In the genomic region with DNA sequence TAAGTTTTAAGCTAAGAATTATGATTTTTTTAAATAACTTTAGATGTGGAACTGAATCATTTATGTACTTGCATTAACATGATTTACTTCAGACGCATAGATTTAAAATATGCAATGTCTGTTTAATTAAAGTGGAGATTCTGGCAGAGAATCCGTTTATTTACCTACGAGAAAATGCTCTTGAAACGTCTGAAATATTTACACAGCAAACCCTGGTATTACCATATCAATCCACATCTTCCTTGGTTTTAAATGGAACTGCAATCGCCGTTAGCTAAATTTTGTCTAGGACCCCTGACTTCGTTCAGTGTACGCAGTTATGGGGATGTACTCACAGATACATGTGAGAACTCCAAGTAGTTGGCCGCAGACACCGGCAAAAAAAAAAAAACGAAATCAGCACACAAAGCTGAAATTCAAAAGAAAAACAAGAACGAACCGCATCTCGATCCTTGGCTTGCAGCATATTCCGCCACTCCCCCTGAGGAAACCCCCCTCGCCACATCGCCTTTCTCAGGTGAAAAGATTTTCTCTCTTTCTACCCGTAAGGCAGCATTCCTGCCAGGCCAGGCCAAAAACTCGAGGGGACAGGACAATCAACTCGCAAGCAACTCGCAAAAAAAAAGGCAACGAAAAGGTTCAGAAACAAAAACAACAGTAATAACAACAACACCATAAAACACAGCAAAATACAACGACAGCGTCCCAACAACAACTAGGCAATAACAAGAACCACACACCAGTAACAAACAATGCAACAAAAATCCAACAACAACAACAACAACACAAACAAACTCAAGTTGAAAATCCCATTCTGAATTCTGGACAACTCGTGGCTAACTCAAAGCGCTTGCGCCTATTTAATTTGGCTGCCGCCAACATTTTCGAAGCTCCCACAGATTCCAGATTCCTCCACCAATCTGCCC, we compare ENCODE assay signal across 5 fruit fly cellular contexts.
A peak's percentile ranks its signal among the peaks of the same experiment; 100 is the strongest.
TF ChIP-seq lines count a peak whose summit lies in the region.

No protein-coding gene starts in this region.

- TF ChIP-seq CTCF in whole organism, embryonic (GFP tag; optimal IDR thresholded peaks at IDR 0.05; lab: Kevin White, UChicago): no peak

TF ChIP-seq in whole organism, 6 proteins besides CTCF, POLR2A, EP300 and RAD21:
- TF ChIP-seq EcR (GFP tag; optimal IDR thresholded peaks at IDR 0.05; lab: Kevin White, UChicago) (peak in 1 of 2 experiments; percentile 85), CG8478 (optimal IDR thresholded peaks at IDR 0.05; lab: Kevin White, UChicago) (no peak), Dll (optimal IDR thresholded peaks at IDR 0.05; lab: Kevin White, UChicago) (peak; percentile 55)

TF ChIP-seq in whole organism, embryonic, 481 proteins besides CTCF, POLR2A, EP300 and RAD21 (continues in another document):
- TF ChIP-seq CG3163 (GFP tag; optimal IDR thresholded peaks at IDR 0.05; lab: Kevin White, UChicago) (no peak), CG7839 (tag; optimal IDR thresholded peaks at IDR 0.05; lab: Kevin White, UChicago) (no peak), CG11456 (GFP tag; IDR thresholded peaks at IDR 0.05; lab: Robert Waterston, UW) (no peak), CG6854 (GFP tag; optimal IDR thresholded peaks at IDR 0.05; lab: Kevin White, UChicago) (no peak), ems (GFP tag; optimal IDR thresholded peaks at IDR 0.05; lab: Kevin White, UChicago) (no peak), CG14965 (GFP tag; optimal IDR thresholded peaks at IDR 0.05; lab: Kevin White, UChicago; ENCODE audit: borderline replicate concordance) (no peak), CG17612 (GFP tag; IDR thresholded peaks at IDR 0.05; lab: Robert Waterston, UW) (no peak), nom (GFP tag; optimal IDR thresholded peaks at IDR 0.05; lab: Kevin White, UChicago) (peak; percentile 24), zf30C (GFP tag; optimal IDR thresholded peaks at IDR 0.05; lab: Kevin White, UChicago) (peak; percentile 22), dan (GFP tag; IDR thresholded peaks at IDR 0.05; lab: Robert Waterston, UW) (no peak), zfh1 (GFP tag; IDR thresholded peaks at IDR 0.05; lab: Robert Waterston, UW) (0 out of 3 replicates have a peak, but pooled peaks have one; percentile 23), CoRest (tag; optimal IDR thresholded peaks at IDR 0.05; lab: Kevin White, UChicago) (no peak), crol (GFP tag; IDR thresholded peaks at IDR 0.05; lab: Robert Waterston, UW) (peak; percentile 37; the same call in 1 of the 2 replicates), fd96Cb (tag; optimal IDR thresholded peaks at IDR 0.05; lab: Kevin White, UChicago) (no peak), her (GFP tag; optimal IDR thresholded peaks at IDR 0.05; lab: Kevin White, UChicago) (no peak), Taf1 (GFP tag; IDR thresholded peaks at IDR 0.05; lab: Robert Waterston, UW) (no peak), caup (GFP tag; optimal IDR thresholded peaks at IDR 0.05; lab: Kevin White, UChicago; ENCODE audit: severe bottlenecking) (no peak), E2f1 (GFP tag; IDR thresholded peaks at IDR 0.05; lab: Robert Waterston, UW) (no peak), CG17328 (GFP tag; IDR thresholded peaks at IDR 0.05; lab: Robert Waterston, UW) (no peak)

TF ChIP-seq in whole organism, prepupa, 60 proteins besides CTCF, POLR2A, EP300 and RAD21 (continues in another document):
- TF ChIP-seq lz (GFP tag; optimal IDR thresholded peaks at IDR 0.05; lab: Kevin White, UChicago) (peak; percentile 94), pdm3 (GFP tag; optimal IDR thresholded peaks at IDR 0.05; lab: Kevin White, UChicago) (peak; percentile 81), CG6163 (GFP tag; IDR thresholded peaks at IDR 0.05; lab: Robert Waterston, UW) (peak; percentile 63; the same call in 2 of the 3 replicates), eg (GFP tag; IDR thresholded peaks at IDR 0.05; lab: Robert Waterston, UW) (no peak), topi (GFP tag; optimal IDR thresholded peaks at IDR 0.05; lab: Kevin White, UChicago) (peak; percentile 94), CG3919 (GFP tag; optimal IDR thresholded peaks at IDR 0.05; lab: Kevin White, UChicago) (peak; percentile 86), CG6854 (GFP tag; optimal IDR thresholded peaks at IDR 0.05; lab: Kevin White, UChicago) (peak; percentile 67), CG16779 (tag; optimal IDR thresholded peaks at IDR 0.05; lab: Kevin White, UChicago) (peak; percentile 57), Gug (GFP tag; IDR thresholded peaks at IDR 0.05; lab: Robert Waterston, UW) (0 out of 2 replicates have a peak, but pooled peaks have one; percentile 20), Blimp-1 (GFP tag; optimal IDR thresholded peaks at IDR 0.05; lab: Kevin White, UChicago) (peak; percentile 81), dsx (GFP tag; optimal IDR thresholded peaks at IDR 0.05; lab: Kevin White, UChicago; ENCODE audit: poor library complexity, severe bottlenecking) (peak; percentile 81), CG15336 (GFP tag; IDR thresholded peaks at IDR 0.05; lab: Robert Waterston, UW) (peak; percentile 53), CG10669 (GFP tag; optimal IDR thresholded peaks at IDR 0.05; lab: Kevin White, UChicago) (peak; percentile 80), spab (GFP tag; optimal IDR thresholded peaks at IDR 0.05; lab: Kevin White, UChicago) (peak; percentile 86), CG6808 (GFP tag; optimal IDR thresholded peaks at IDR 0.05; lab: Kevin White, UChicago) (peak; percentile 89), fkh (GFP tag; optimal IDR thresholded peaks at IDR 0.05; lab: Kevin White, UChicago) (no peak), OdsH (GFP tag; optimal IDR thresholded peaks at IDR 0.05; lab: Kevin White, UChicago) (peak; percentile 82), CG34406 (GFP tag; optimal IDR thresholded peaks at IDR 0.05; lab: Kevin White, UChicago) (peak; percentile 75), Ets21C (GFP tag; optimal IDR thresholded peaks at IDR 0.05; lab: Kevin White, UChicago) (peak; percentile 90)

TF ChIP-seq in whole organism, pupa, 21 proteins besides CTCF, POLR2A, EP300 and RAD21 (continues in another document):
- TF ChIP-seq Snoo (tag; optimal IDR thresholded peaks at IDR 0.05; lab: Kevin White, UChicago) (peak; percentile 94), rn (GFP tag; IDR thresholded peaks at IDR 0.05; lab: Robert Waterston, UW) (peak; percentile 18; the same call in 1 of the 2 replicates), CG12605 (GFP tag; IDR thresholded peaks at IDR 0.05; lab: Robert Waterston, UW) (no peak), CG8159 (tag; optimal IDR thresholded peaks at IDR 0.05; lab: Kevin White, UChicago) (peak; percentile 90), CG8301 (tag; optimal IDR thresholded peaks at IDR 0.05; lab: Kevin White, UChicago) (peak; percentile 82), CG9948 (tag; optimal IDR thresholded peaks at IDR 0.05; lab: Kevin White, UChicago) (peak; percentile 82), CG4496 (GFP tag; IDR thresholded peaks at IDR 0.05; lab: Robert Waterston, UW) (no peak), EcR (GFP tag; optimal IDR thresholded peaks at IDR 0.05; lab: Kevin White, UChicago) (peak; percentile 88), fd96Ca (GFP tag; IDR thresholded peaks at IDR 0.05; lab: Robert Waterston, UW) (0 out of 3 replicates have a peak, but pooled peaks have one; percentile 57), CG13204 (GFP tag; optimal IDR thresholded peaks at IDR 0.05; lab: Kevin White, UChicago) (peak; percentile 38), CG32121 (GFP tag; IDR thresholded peaks at IDR 0.05; lab: Robert Waterston, UW) (no peak), D1 (tag; optimal IDR thresholded peaks at IDR 0.05; lab: Kevin White, UChicago) (peak; percentile 65), Pif1A (GFP tag; optimal IDR thresholded peaks at IDR 0.05; lab: Kevin White, UChicago) (peak; percentile 81), Ets98B (GFP tag; IDR thresholded peaks at IDR 0.05; lab: Robert Waterston, UW) (peak; percentile 10; the same call in 1 of the 2 replicates), CG15710 (tag; optimal IDR thresholded peaks at IDR 0.05; lab: Kevin White, UChicago) (peak; percentile 87), CG17806 (tag; optimal IDR thresholded peaks at IDR 0.05; lab: Kevin White, UChicago) (peak; percentile 79), CG34367 (tag; optimal IDR thresholded peaks at IDR 0.05; lab: Kevin White, UChicago) (peak; percentile 80), gl (tag; optimal IDR thresholded peaks at IDR 0.05; lab: Kevin White, UChicago) (peak; percentile 4), Pif1B (GFP tag; optimal IDR thresholded peaks at IDR 0.05; lab: Kevin White, UChicago) (peak; percentile 78), CG10348 (GFP tag; IDR thresholded peaks at IDR 0.05; lab: Robert Waterston, UW) (no peak)

TF ChIP-seq in whole organism, wandering third instar larva, 38 proteins besides CTCF, POLR2A, EP300 and RAD21 (continues in another document):
- TF ChIP-seq sage (GFP tag; optimal IDR thresholded peaks at IDR 0.05; lab: Kevin White, UChicago) (peak; percentile 26), Hr83 (GFP tag; optimal IDR thresholded peaks at IDR 0.05; lab: Kevin White, UChicago; ENCODE audit: poor library complexity, severe bottlenecking) (no peak), rgr (GFP tag; optimal IDR thresholded peaks at IDR 0.05; lab: Kevin White, UChicago) (peak; percentile 87), usp (GFP tag; optimal IDR thresholded peaks at IDR 0.05; lab: Kevin White, UChicago) (no peak), brk (GFP tag; optimal IDR thresholded peaks at IDR 0.05; lab: Kevin White, UChicago) (peak; percentile 4), Abd-B (GFP tag; optimal IDR thresholded peaks at IDR 0.05; lab: Kevin White, UChicago) (no peak), Myc (optimal IDR thresholded peaks at IDR 0.05; lab: Kevin White, UChicago) (no peak), Jra (GFP tag; optimal IDR thresholded peaks at IDR 0.05; lab: Kevin White, UChicago) (peak; percentile 72), Sp1 (GFP tag; optimal IDR thresholded peaks at IDR 0.05; lab: Kevin White, UChicago) (peak; percentile 93), GATAd (GFP tag; optimal IDR thresholded peaks at IDR 0.05; lab: Kevin White, UChicago) (no peak), HLH106 (tag; optimal IDR thresholded peaks at IDR 0.05; lab: Kevin White, UChicago) (peak; percentile 93), N (GFP tag; optimal IDR thresholded peaks at IDR 0.05; lab: Kevin White, UChicago) (no peak), sv (GFP tag; optimal IDR thresholded peaks at IDR 0.05; lab: Kevin White, UChicago) (no peak), lola (GFP tag; optimal IDR thresholded peaks at IDR 0.05; lab: Kevin White, UChicago) (no peak), Hnf4 (GFP tag; optimal IDR thresholded peaks at IDR 0.05; lab: Kevin White, UChicago) (peak; percentile 66), Rel (GFP tag; optimal IDR thresholded peaks at IDR 0.05; lab: Kevin White, UChicago) (peak; percentile 19), Rel (tag; optimal IDR thresholded peaks at IDR 0.05; lab: Kevin White, UChicago) (peak; percentile 64), Dif (GFP tag; optimal IDR thresholded peaks at IDR 0.05; lab: Kevin White, UChicago; ENCODE audit: partially characterized antibody) (peak; percentile 47), psq (GFP tag; optimal IDR thresholded peaks at IDR 0.05; lab: Kevin White, UChicago) (peak; percentile 80), woc (GFP tag; optimal IDR thresholded peaks at IDR 0.05; lab: Kevin White, UChicago) (peak; percentile 89), fru (GFP tag; optimal IDR thresholded peaks at IDR 0.05; lab: Kevin White, UChicago) (peak; percentile 91), tai (GFP tag; optimal IDR thresholded peaks at IDR 0.05; lab: Kevin White, UChicago) (peak; percentile 73), Vsx2 (GFP tag; optimal IDR thresholded peaks at IDR 0.05; lab: Kevin White, UChicago; ENCODE audit: partially characterized antibody) (peak; percentile 81)
